Worm (Caenorhabditis elegans): ENCODE measurements around the gene M03D4.4.

Gene M03D4.4

DNA sequence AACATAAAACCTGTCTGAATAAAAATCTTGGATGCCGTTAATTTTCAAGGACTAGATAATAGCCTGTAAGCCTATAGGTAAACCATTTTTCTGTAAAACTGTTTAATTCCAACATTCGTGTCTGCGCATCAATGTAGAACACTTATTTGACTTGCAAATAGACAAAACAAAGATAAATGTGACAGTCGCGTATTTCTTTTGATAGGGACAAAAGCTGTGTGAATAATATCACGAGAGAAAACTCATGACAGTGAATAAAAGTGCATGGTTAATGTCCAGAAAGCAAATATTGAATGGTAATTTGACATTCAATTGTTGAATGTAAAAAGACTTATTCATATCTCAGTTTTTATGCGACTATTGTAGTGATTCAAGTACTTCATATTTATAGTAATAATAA lies 24.4 kb upstream of the M03D4.4 start, which contains the start of gene C11D2.3:
Gene C11D2.3 (plus strand): TSS at position 301 of the 400 bp plus-strand sequence.
- TF ChIP-seq hlh-11 (tag; optimal IDR thresholded peaks at IDR 0.05) (no peak), hlh-30 (tag; optimal IDR thresholded peaks at IDR 0.05; ENCODE audit: insufficient read depth) (peak; percentile 34), dve-1 (tag; optimal IDR thresholded peaks at IDR 0.05; ENCODE audit: insufficient read depth) (peak; percentile 53), mdl-1 (tag; optimal IDR thresholded peaks at IDR 0.05) (no peak)

DNA sequence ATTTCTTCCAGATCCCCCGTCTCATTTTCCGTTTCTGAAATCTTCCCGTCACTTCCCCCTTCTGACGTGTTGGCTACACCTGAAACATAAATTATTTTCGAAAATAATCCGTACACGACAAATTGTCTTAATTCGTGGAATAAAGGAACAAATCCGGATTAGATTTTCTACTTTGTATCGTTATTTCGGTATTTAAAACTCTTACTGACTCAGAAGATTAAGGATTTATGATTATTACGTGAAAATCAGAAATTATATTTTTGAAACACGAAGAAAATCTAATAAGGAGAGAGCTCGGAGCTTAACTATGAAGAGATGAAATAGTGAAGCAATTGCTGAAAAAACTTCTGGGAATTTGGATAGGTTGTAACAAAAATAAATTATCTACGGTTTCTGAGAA lies 22.3 kb upstream of the M03D4.4 start:
- TF ChIP-seq aha-1 (tag), result peak; percentile 75
- TF ChIP-seq dmd-8 (GFP tag; IDR thresholded peaks at IDR 0.05), result no peak

DNA sequence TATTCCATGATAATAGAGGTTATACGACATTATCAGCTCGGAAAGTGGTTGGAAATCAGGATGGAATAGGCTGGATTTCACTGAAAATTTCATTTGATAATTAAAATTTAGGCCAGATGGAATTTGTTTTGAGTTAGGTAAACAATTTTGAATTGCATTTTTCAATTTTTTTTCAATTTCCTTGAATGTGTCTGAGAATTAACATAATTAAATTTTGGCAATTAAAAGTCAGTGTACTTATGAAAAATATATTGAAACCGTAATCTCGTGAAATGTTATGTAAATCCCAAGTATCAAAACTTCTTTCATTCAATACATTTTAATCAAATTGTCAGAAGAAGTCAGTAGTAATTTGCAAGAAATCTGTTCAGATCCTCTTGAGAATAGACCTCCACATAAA lies 18.9 kb upstream of the M03D4.4 start:
- TF ChIP-seq Y5F2A.4 (GFP tag; optimal IDR thresholded peaks at IDR 0.05), result no peak
- TF ChIP-seq aha-1 (tag), result peak; percentile 94

DNA sequence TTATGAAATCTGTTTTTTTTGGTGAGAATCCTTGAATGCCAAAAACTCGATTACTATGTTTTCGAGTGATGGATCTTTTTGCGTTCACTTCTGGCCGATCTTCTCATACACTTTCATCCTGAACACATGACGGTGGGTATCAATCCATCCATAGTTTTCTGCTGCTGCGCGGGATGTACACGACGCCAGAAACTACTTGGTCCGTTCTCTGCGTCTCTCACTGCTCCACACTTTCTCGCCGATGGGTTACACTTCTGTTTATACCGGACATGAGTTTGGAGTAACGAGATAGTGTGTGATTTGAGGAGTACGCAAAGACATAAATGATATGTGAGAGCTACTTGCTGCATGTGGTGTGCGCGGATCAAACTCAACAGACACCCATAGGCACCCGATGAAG lies 13.6 kb upstream of the M03D4.4 start:
- TF ChIP-seq unc-62 (GFP tag; optimal IDR thresholded peaks at IDR 0.05 in 1 of 2) (peak in 1 of 2 experiments; percentile 35), unc-62 (tag; optimal IDR thresholded peaks at IDR 0.05) (no peak), lin-13 (GFP tag; optimal IDR thresholded peaks at IDR 0.05) (no peak)

DNA sequence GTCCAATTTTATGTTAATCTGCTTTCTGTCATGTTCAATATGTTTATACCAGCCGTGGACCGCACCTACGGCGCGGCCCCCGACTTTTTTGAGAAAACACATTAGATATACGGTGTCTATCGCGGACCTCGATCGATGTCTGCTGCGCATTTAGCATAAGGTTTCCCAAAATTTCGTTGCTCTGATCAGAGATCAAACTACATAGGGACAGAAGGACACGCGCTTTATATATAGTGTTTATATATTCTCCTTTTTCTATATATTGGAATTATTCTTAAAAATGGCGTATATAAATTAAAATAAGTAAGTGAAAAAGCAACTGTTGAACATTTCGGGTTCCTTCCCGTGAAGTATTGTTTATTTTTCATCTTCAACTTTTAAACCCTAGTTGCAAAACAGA lies 13.2 kb upstream of the M03D4.4 start:
- peak; percentile 71; the same call in 1 of the 2 replicates for TF ChIP-seq snpc-1.2 (GFP tag; IDR thresholded peaks at IDR 0.05)

DNA sequence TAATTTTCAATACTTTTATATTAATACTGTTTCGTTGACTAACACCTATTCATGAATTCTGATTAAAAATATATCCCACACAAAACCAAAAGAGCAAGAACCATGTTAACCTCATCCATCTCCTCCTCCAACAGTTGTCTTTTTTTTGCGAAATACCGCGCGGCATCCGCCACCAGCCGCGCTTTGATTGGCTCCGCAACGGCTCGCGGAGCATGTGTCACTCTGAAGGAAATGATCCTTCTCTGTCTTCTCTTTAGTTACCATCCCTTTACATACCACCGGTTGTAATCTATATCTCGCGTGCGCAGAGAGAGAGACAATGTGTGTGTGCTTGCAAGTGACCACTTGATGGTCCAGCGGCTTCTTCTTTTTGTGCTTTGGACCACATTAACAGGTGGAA lies 8.5 kb upstream of the M03D4.4 start:
- TF ChIP-seq php-3 (GFP tag; IDR thresholded peaks at IDR 0.05) (no peak), ZK337.2 (GFP tag; IDR thresholded peaks at IDR 0.05) (no peak), ceh-62 (tag; optimal IDR thresholded peaks at IDR 0.05) (no peak), unc-62 (GFP tag; optimal IDR thresholded peaks at IDR 0.05 in 1 of 2) (peak in 1 of 2 experiments; percentile 28), unc-62 (tag; optimal IDR thresholded peaks at IDR 0.05) (no peak), arid-1 (GFP tag; conservative IDR thresholded peaks at IDR 0.05) (no peak), zag-1 (tag; optimal IDR thresholded peaks at IDR 0.05) (no peak), mdl-1 (tag; optimal IDR thresholded peaks at IDR 0.05) (no peak), mep-1 (tag; optimal IDR thresholded peaks at IDR 0.05) (no peak)

DNA sequence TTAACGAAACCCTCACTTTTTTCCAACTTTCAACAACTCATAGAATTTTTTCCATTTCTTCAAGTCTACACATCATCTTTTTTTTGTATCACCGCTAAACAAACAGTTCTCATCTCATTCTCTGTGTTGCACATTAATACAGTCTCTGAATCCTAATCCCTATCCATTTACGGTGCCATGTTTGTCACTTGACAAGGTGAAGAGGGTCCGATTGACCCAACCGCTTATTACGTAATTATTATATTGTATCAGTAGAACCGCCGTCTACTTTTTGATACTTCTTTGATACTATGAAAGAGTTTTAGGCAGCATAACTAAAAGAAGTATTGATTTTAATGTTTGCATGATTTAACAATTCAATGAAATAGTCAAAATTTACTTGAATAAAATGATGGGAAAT lies 7.5 kb upstream of the M03D4.4 start:
- TF ChIP-seq egl-27 (tag; optimal IDR thresholded peaks at IDR 0.05) (no peak), dve-1 (tag; optimal IDR thresholded peaks at IDR 0.05; ENCODE audit: insufficient read depth) (no peak), gei-8 (GFP tag; optimal IDR thresholded peaks at IDR 0.05) (no peak), mdl-1 (tag; optimal IDR thresholded peaks at IDR 0.05) (no peak), nhr-42 (GFP tag; IDR thresholded peaks at IDR 0.05) (no peak), F37D6.2 (tag; optimal IDR thresholded peaks at IDR 0.05) (no peak), hlh-11 (tag; optimal IDR thresholded peaks at IDR 0.05) (no peak), lin-13 (GFP tag; optimal IDR thresholded peaks at IDR 0.05) (no peak), nhr-28 (tag; optimal IDR thresholded peaks at IDR 0.05) (no peak), dmd-9 (GFP tag; IDR thresholded peaks at IDR 0.05) (no peak), mes-2 (tag; optimal IDR thresholded peaks at IDR 0.05; ENCODE audit: poor library complexity, severe bottlenecking) (no peak), R02D3.7 (tag; optimal IDR thresholded peaks at IDR 0.05) (no peak), zag-1 (tag; optimal IDR thresholded peaks at IDR 0.05) (no peak), daf-8 (GFP tag; IDR thresholded peaks at IDR 0.05) (no peak), mep-1 (tag; optimal IDR thresholded peaks at IDR 0.05) (no peak), lin-39 (tag; optimal IDR thresholded peaks at IDR 0.05) (no peak), aly-2 (tag; optimal IDR thresholded peaks at IDR 0.05) (no peak), zip-11 (GFP tag; IDR thresholded peaks at IDR 0.05) (no peak)

Data from whole organism, L4 larva.